Worm (Caenorhabditis elegans): ENCODE results near the gene K09C8.2.

DNA sequence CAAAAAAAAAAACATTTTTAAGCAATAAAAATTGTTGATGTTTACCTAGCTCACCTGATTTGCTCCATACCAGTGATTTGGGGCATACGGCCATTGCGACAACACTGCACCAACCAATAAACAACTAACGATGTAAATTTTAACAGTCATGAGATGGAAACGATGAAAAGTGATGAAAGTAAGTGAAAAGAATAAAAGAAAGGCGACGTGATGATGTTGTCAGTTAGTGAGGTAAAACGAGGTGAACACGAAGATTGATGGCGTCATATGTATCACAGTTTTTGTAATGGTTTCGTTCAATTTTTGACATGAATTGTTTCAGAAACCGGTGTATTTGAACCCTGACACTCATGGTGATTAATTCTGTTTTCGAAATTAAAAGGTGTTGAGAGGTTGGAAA lies 8.1 kb upstream of the K09C8.2 start, which contains the start of gene K09C8.7:
- TF ChIP-seq zfp-2 (tag; optimal IDR thresholded peaks at IDR 0.05) (no peak), ztf-7 (tag; optimal IDR thresholded peaks at IDR 0.05) (no peak), nhr-48 (tag; optimal IDR thresholded peaks at IDR 0.05) (no peak), ceh-62 (tag; optimal IDR thresholded peaks at IDR 0.05) (no peak), nhr-77 (tag; optimal IDR thresholded peaks at IDR 0.05) (no peak), nhr-28 (tag; optimal IDR thresholded peaks at IDR 0.05) (no peak), unc-62 (GFP tag; optimal IDR thresholded peaks at IDR 0.05 in 1 of 2) (peak in 1 of 2 experiments; percentile 74), unc-62 (tag; optimal IDR thresholded peaks at IDR 0.05) (no peak), mdt-29 (GFP tag; IDR thresholded peaks at IDR 0.05) (no peak)

Measured in whole organism, L4 larva.